Fruit fly (Drosophila melanogaster) whole organism: ENCODE results near the gene CG4133.

Experiments
- Dll ChIP-seq: fragments of >200 bp; optimal IDR thresholded peaks from 2 replicates; lab custom pipeline; 2017
- pan ChIP-seq: fragments of >200 bp; optimal IDR thresholded peaks from 2 replicates; lab custom pipeline; 2017
- psq ChIP-seq: fragments of >200 bp; optimal IDR thresholded peaks from 2 replicates; lab custom pipeline; 2017

dm6 chr2L:475920-476319 lies 20.6 kb downstream of the CG4133 start, which contains the start of gene ush:
- TF ChIP-seq Dll (lab: Kevin White, UChicago), result no peak
- no peak for TF ChIP-seq pan (lab: Kevin White, UChicago)
- no peak for TF ChIP-seq psq
